Fruit fly (Drosophila melanogaster): ENCODE results near the gene CG46464.

CG46464 gene

dm6 chrX:17482808-17483207 is 39.0 kb upstream of the CG46464 start:
- peak; percentile 56 for TF ChIP-seq Eip78C (GFP tag)
- peak; percentile 33; the same call in 1 of the 3 replicates for TF ChIP-seq CG8119 (GFP tag; IDR thresholded peaks at IDR 0.05)
- TF ChIP-seq esn (GFP tag; optimal IDR thresholded peaks at IDR 0.05): peak; percentile 4
- TF ChIP-seq Eip75B (GFP tag; optimal IDR thresholded peaks at IDR 0.05): no peak
- no peak for TF ChIP-seq pdm3 (GFP tag; optimal IDR thresholded peaks at IDR 0.05)
- TF ChIP-seq topi (GFP tag; optimal IDR thresholded peaks at IDR 0.05): peak; percentile 22
- peak; percentile 18 for TF ChIP-seq Smox (GFP tag; optimal IDR thresholded peaks at IDR 0.05)
- TF ChIP-seq Met (GFP tag; optimal IDR thresholded peaks at IDR 0.05): peak; percentile 31
- peak; percentile 11 for TF ChIP-seq acj6 (GFP tag; optimal IDR thresholded peaks at IDR 0.05)
- TF ChIP-seq CG15336 (GFP tag; IDR thresholded peaks at IDR 0.05): peak; percentile 28; the same call in 1 of the 2 replicates
- TF ChIP-seq spab (GFP tag; optimal IDR thresholded peaks at IDR 0.05): no peak
- TF ChIP-seq fd59A (GFP tag; optimal IDR thresholded peaks at IDR 0.05): no peak
- TF ChIP-seq lz (GFP tag; optimal IDR thresholded peaks at IDR 0.05): peak; percentile 2
- TF ChIP-seq Hr4 (GFP tag; optimal IDR thresholded peaks at IDR 0.05): peak; percentile 10
- no peak for TF ChIP-seq Eip93F (GFP tag; optimal IDR thresholded peaks at IDR 0.05)
- no peak for TF ChIP-seq CG11902 (GFP tag; optimal IDR thresholded peaks at IDR 0.05)
- peak; percentile 17 for TF ChIP-seq fkh (GFP tag; optimal IDR thresholded peaks at IDR 0.05)

dm6 chrX:17481659-17482266 is 38.0 kb upstream of the CG46464 start:
- TF ChIP-seq esn (GFP tag; optimal IDR thresholded peaks at IDR 0.05): no peak
- peak; percentile 4 for TF ChIP-seq pdm3 (GFP tag; optimal IDR thresholded peaks at IDR 0.05)
- peak; percentile 57 for TF ChIP-seq Eip78C (GFP tag)
- no peak for TF ChIP-seq cyc (GFP tag; optimal IDR thresholded peaks at IDR 0.05)
- TF ChIP-seq CG10669 (GFP tag; optimal IDR thresholded peaks at IDR 0.05): no peak
- TF ChIP-seq svp (GFP tag): peak; percentile 39
- 0 out of 3 replicates have a peak, but pooled peaks have one; percentile 25 for TF ChIP-seq CG8119 (GFP tag; IDR thresholded peaks at IDR 0.05)
- TF ChIP-seq CG32006 (GFP tag; optimal IDR thresholded peaks at IDR 0.05): peak; percentile 26

dm6 chrX:17478383-17478782 is 34.6 kb upstream of the CG46464 start:
- TF ChIP-seq Gug (GFP tag; IDR thresholded peaks at IDR 0.05): no peak
- no peak for TF ChIP-seq Eip78C (GFP tag)
- no peak for TF ChIP-seq achi (GFP tag; optimal IDR thresholded peaks at IDR 0.05)
- TF ChIP-seq salr (GFP tag; optimal IDR thresholded peaks at IDR 0.05): no peak
- no peak for TF ChIP-seq CG10669 (GFP tag; optimal IDR thresholded peaks at IDR 0.05)
- no peak for TF ChIP-seq CG7368 (GFP tag; optimal IDR thresholded peaks at IDR 0.05)
- TF ChIP-seq Hr39 (GFP tag; optimal IDR thresholded peaks at IDR 0.05): no peak
- TF ChIP-seq CG32006 (GFP tag; optimal IDR thresholded peaks at IDR 0.05): no peak
- TF ChIP-seq CG15336 (GFP tag; IDR thresholded peaks at IDR 0.05): no peak
- TF ChIP-seq net (GFP tag; optimal IDR thresholded peaks at IDR 0.05): no peak
- no peak for TF ChIP-seq topi (GFP tag; optimal IDR thresholded peaks at IDR 0.05)
- no peak for TF ChIP-seq ss (GFP tag; optimal IDR thresholded peaks at IDR 0.05)
- no peak for TF ChIP-seq cyc (GFP tag; optimal IDR thresholded peaks at IDR 0.05)
- TF ChIP-seq CG6163 (GFP tag; IDR thresholded peaks at IDR 0.05): no peak
- TF ChIP-seq CG8632 (GFP tag; optimal IDR thresholded peaks at IDR 0.05): no peak
- no peak for TF ChIP-seq acj6 (GFP tag; optimal IDR thresholded peaks at IDR 0.05)
- TF ChIP-seq Smox (GFP tag; optimal IDR thresholded peaks at IDR 0.05): no peak
- no peak for TF ChIP-seq CG6854 (GFP tag; optimal IDR thresholded peaks at IDR 0.05)
- TF ChIP-seq eg (GFP tag; IDR thresholded peaks at IDR 0.05): no peak
- no peak for TF ChIP-seq Ets96B (tag; optimal IDR thresholded peaks at IDR 0.05)

- TF ChIP-seq spab (GFP tag; optimal IDR thresholded peaks at IDR 0.05): no peak
- no peak for TF ChIP-seq dac (GFP tag; optimal IDR thresholded peaks at IDR 0.05)
- TF ChIP-seq topi (GFP tag; optimal IDR thresholded peaks at IDR 0.05): no peak
- no peak for TF ChIP-seq ss (GFP tag; optimal IDR thresholded peaks at IDR 0.05)
- no peak for TF ChIP-seq esn (GFP tag; optimal IDR thresholded peaks at IDR 0.05)
- no peak for TF ChIP-seq Ets96B (tag; optimal IDR thresholded peaks at IDR 0.05)
- no peak for TF ChIP-seq net (GFP tag; optimal IDR thresholded peaks at IDR 0.05)
- TF ChIP-seq CG3919 (GFP tag; optimal IDR thresholded peaks at IDR 0.05): no peak
- no peak for TF ChIP-seq lz (GFP tag; optimal IDR thresholded peaks at IDR 0.05)
- no peak for TF ChIP-seq CG11294 (GFP tag; IDR thresholded peaks at IDR 0.05)
- TF ChIP-seq CG8119 (GFP tag; IDR thresholded peaks at IDR 0.05): no peak
- TF ChIP-seq achi (GFP tag; optimal IDR thresholded peaks at IDR 0.05): no peak
- no peak for TF ChIP-seq Gug (GFP tag; IDR thresholded peaks at IDR 0.05)
- TF ChIP-seq fd85E (GFP tag; optimal IDR thresholded peaks at IDR 0.05): no peak
Measured at dm6 chrX:17476999-17477398, 33.2 kb upstream of the CG46464 start.

Measured in whole organism, prepupa.